Worm (Caenorhabditis elegans): ENCODE results near the gene F54D1.6.

DNA sequence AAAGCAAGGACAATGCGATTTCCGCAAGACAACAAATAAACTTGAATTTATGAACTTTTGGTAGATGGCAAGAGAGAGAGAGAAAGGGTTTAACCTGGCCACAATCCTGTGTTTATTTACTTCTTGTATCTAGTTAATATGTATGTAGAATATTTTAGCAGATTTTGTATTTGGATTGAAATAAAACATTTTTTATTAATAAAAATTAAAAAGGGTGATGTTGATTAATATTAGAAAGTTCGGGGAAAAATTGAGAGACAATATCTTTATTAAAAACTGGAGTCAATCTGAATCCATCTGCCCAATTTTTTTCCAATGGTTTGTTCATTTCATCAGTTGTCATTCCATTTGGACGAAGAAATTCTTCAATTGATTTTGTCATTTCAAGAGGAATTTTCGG lies 21.5 kb upstream of the F54D1.6 start, which contains the start of gene col-127:
- TF ChIP-seq aly-2 (tag; optimal IDR thresholded peaks at IDR 0.05) (no peak), unc-39 (tag; optimal IDR thresholded peaks at IDR 0.05) (no peak), nhr-23 (tag; optimal IDR thresholded peaks at IDR 0.05) (no peak), lin-13 (GFP tag; optimal IDR thresholded peaks at IDR 0.05) (no peak), sem-4 (tag; optimal IDR thresholded peaks at IDR 0.05) (no peak)
